Fruit fly (Drosophila melanogaster) whole organism, embryonic: Measurements from ENCODE around the gene CG5861.
A peak's percentile ranks its signal among the peaks of the same experiment; 100 is the strongest.

Source experiments
- Adf1 ChIP-seq: fragments of 200-800 bp; sonication (Bioruptor generic); IDR thresholded peaks from 2 replicates; pipeline ENCODE4 v1.3.6; 2022; ENCODE audit warnings: missing biosample characterization, missing genetic modification characterization
- Atf-2 ChIP-seq: fragments of 200-800 bp; sonication (Bioruptor generic); optimal IDR thresholded peaks from 2 replicates; lab custom pipeline; 2016; ENCODE audit warnings: missing biosample characterization, missing genetic modification characterization
- Bdp1 ChIP-seq: fragments of 200-800 bp; sonication (Bioruptor generic); optimal IDR thresholded peaks from 3 replicates; lab custom pipeline; 2016; ENCODE audit warnings: missing biosample characterization, missing genetic modification characterization
- Bteb2 ChIP-seq: fragments of 200-800 bp; sonication (Bioruptor generic); optimal IDR thresholded peaks from 2 replicates; lab custom pipeline; 2016; ENCODE audit warnings: missing biosample characterization, missing genetic modification characterization
- CG10366 ChIP-seq: fragments of 200-800 bp; sonication (Bioruptor generic); IDR thresholded peaks from 2 replicates; pipeline ENCODE4 v1.3.6; 2022; ENCODE audit warnings: missing biosample characterization, missing genetic modification characterization
- CG11456 ChIP-seq: fragments of 200-800 bp; sonication (Bioruptor generic); IDR thresholded peaks from 3 replicates; pipeline ENCODE4 v1.3.6; 2022; ENCODE audit warnings: missing biosample characterization, missing genetic modification characterization
- CG1233 ChIP-seq: fragments of 200-800 bp; sonication (Bioruptor generic); optimal IDR thresholded peaks from 4 replicates; lab custom pipeline; 2018; ENCODE audit warnings: missing biosample characterization, mild to moderate bottlenecking, missing genetic modification characterization
- CG12744 ChIP-seq: fragments of 200-800 bp; sonication (Bioruptor generic); optimal IDR thresholded peaks from 2 replicates; lab custom pipeline; 2016; ENCODE audit warnings: missing biosample characterization, missing genetic modification characterization
- CG13424 ChIP-seq: fragments of 200-800 bp; sonication (Bioruptor generic); optimal IDR thresholded peaks from 2 replicates; lab custom pipeline; 2019; ENCODE audit warnings: missing biosample characterization, mild to moderate bottlenecking, missing genetic modification characterization, moderate library complexity
- CG14860 ChIP-seq: fragments of 200-800 bp; sonication (Bioruptor generic); IDR thresholded peaks from 3 replicates; pipeline ENCODE4 v1.3.6; 2022; ENCODE audit warnings: missing biosample characterization, missing genetic modification characterization; ENCODE audit not compliant: partially characterized antibody
- CG17186 ChIP-seq: fragments of 200-800 bp; sonication (Bioruptor generic); optimal IDR thresholded peaks from 3 replicates; lab custom pipeline; 2017; ENCODE audit warnings: missing biosample characterization, missing genetic modification reagents, missing genetic modification characterization
- CG31365 ChIP-seq: fragments of 200-800 bp; sonication (Bioruptor generic); optimal IDR thresholded peaks from 2 replicates; lab custom pipeline; 2018; ENCODE audit warnings: missing biosample characterization, mild to moderate bottlenecking, missing genetic modification characterization
- CG32767 ChIP-seq: fragments of 200-800 bp; sonication (Bioruptor generic); IDR thresholded peaks from 2 replicates; pipeline ENCODE4 v1.3.6; 2022; ENCODE audit warnings: missing biosample characterization, missing genetic modification characterization
- CG32772 ChIP-seq: fragments of 200-800 bp; sonication (Bioruptor generic); IDR thresholded peaks from 2 replicates; pipeline ENCODE4 v1.3.6; 2022; ENCODE audit warnings: missing biosample characterization, missing genetic modification characterization
- CG5953 ChIP-seq: fragments of 200-800 bp; sonication (Bioruptor generic); IDR thresholded peaks from 2 replicates; pipeline ENCODE4 v1.3.6; 2022; ENCODE audit warnings: missing biosample characterization, missing genetic modification characterization
- CG6765 ChIP-seq: fragments of 200-800 bp; sonication (Bioruptor generic); optimal IDR thresholded peaks from 3 replicates; lab custom pipeline; 2017; ENCODE audit warnings: missing biosample characterization, mild to moderate bottlenecking, missing genetic modification characterization
- CG8765 ChIP-seq: fragments of 200-800 bp; sonication (Bioruptor generic); IDR thresholded peaks from 2 replicates; pipeline ENCODE4 v1.3.6; 2022; ENCODE audit warnings: missing biosample characterization, missing genetic modification characterization
- Chrac-16 ChIP-seq: fragments of 200-800 bp; sonication (Bioruptor generic); optimal IDR thresholded peaks from 3 replicates; lab custom pipeline; 2016; ENCODE audit warnings: missing biosample characterization, missing genetic modification characterization
- Dek ChIP-seq: fragments of 200-800 bp; sonication (Bioruptor generic); optimal IDR thresholded peaks from 3 replicates; lab custom pipeline; 2019; ENCODE audit warnings: missing biosample characterization, mild to moderate bottlenecking, missing genetic modification characterization, moderate library complexity
- Lhr ChIP-seq: fragments of 200-800 bp; sonication (Bioruptor generic); optimal IDR thresholded peaks from 3 replicates; lab custom pipeline; 2017; ENCODE audit warnings: mild to moderate bottlenecking, missing biosample characterization, missing genetic modification reagents, missing genetic modification characterization
- Myb ChIP-seq: fragments of 200-800 bp; sonication (Bioruptor generic); optimal IDR thresholded peaks from 2 replicates; lab custom pipeline; 2016; ENCODE audit warnings: missing biosample characterization, missing genetic modification characterization
- NC2β ChIP-seq: fragments of 200-800 bp; sonication (Bioruptor generic); optimal IDR thresholded peaks from 2 replicates; lab custom pipeline; 2016; ENCODE audit warnings: missing biosample characterization, missing genetic modification characterization
- Nf-YA ChIP-seq: fragments of 200-800 bp; sonication (Bioruptor generic); IDR thresholded peaks from 2 replicates; pipeline ENCODE4 v1.3.6; 2022; ENCODE audit warnings: missing biosample characterization, missing genetic modification characterization
- NfI ChIP-seq: fragments of 200-800 bp; sonication (Bioruptor generic); optimal IDR thresholded peaks from 3 replicates; lab custom pipeline; 2018; ENCODE audit warnings: missing biosample characterization, mild to moderate bottlenecking, missing genetic modification characterization, moderate library complexity
- Oaz ChIP-seq: fragments of 200-800 bp; sonication (Bioruptor generic); IDR thresholded peaks from 2 replicates; pipeline ENCODE4 v1.3.6; 2022; ENCODE audit warnings: missing biosample characterization, missing genetic modification characterization
- Scr ChIP-seq: fragments of 200-800 bp; sonication (Bioruptor generic); IDR thresholded peaks from 2 replicates; pipeline ENCODE4 v1.3.6; 2022; ENCODE audit warnings: missing biosample characterization, missing genetic modification characterization; ENCODE audit not compliant: partially characterized antibody
- abd-A ChIP-seq: fragments of 200-800 bp; sonication (Bioruptor generic); optimal IDR thresholded peaks from 3 replicates; lab custom pipeline; 2019; ENCODE audit warnings: missing biosample characterization, mild to moderate bottlenecking, missing genetic modification characterization, moderate library complexity
- bigmax ChIP-seq: fragments of 200-800 bp; sonication (Bioruptor generic); optimal IDR thresholded peaks from 2 replicates; lab custom pipeline; 2018; ENCODE audit warnings: missing biosample characterization, mild to moderate bottlenecking, missing genetic modification characterization
- chinmo ChIP-seq: fragments of 200-800 bp; sonication (Bioruptor generic); IDR thresholded peaks from 4 replicates; pipeline ENCODE4 v1.3.6; 2022; ENCODE audit warnings: missing biosample characterization, missing genetic modification characterization; ENCODE audit not compliant: partially characterized antibody
- chn ChIP-seq: fragments of 200-800 bp; sonication (Bioruptor generic); optimal IDR thresholded peaks from 2 replicates; lab custom pipeline; 2016; ENCODE audit warnings: missing biosample characterization, missing genetic modification characterization
- dati ChIP-seq: fragments of 200-800 bp; sonication (Bioruptor generic); IDR thresholded peaks from 2 replicates; pipeline ENCODE4 v1.3.6; 2022; ENCODE audit warnings: missing biosample characterization, missing genetic modification characterization
- dmrt99B ChIP-seq: fragments of 200-800 bp; sonication (Bioruptor generic); optimal IDR thresholded peaks from 2 replicates; lab custom pipeline; 2018; ENCODE audit warnings: missing biosample characterization, mild to moderate bottlenecking, missing genetic modification characterization, moderate library complexity
- eve ChIP-seq, 2 experiments: fragments of >200 bp; optimal IDR thresholded peaks; 2 replicates each; lab custom pipeline; 2017; ENCODE audit warnings: missing biosample characterization in 2 of 2, missing genetic modification characterization in 2 of 2
- eyg ChIP-seq: fragments of 200-800 bp; sonication (Bioruptor generic); optimal IDR thresholded peaks from 3 replicates; lab custom pipeline; 2016; ENCODE audit warnings: missing biosample characterization, missing genetic modification characterization
- kay ChIP-seq: fragments of 200-800 bp; sonication (Bioruptor generic); optimal IDR thresholded peaks from 2 replicates; lab custom pipeline; 2016; ENCODE audit warnings: missing biosample characterization, missing genetic modification characterization
- lilli ChIP-seq: fragments of 200-800 bp; sonication (Bioruptor generic); optimal IDR thresholded peaks from 3 replicates; lab custom pipeline; 2016; ENCODE audit warnings: missing biosample characterization, missing genetic modification characterization
- mld ChIP-seq: fragments of 200-800 bp; sonication (Bioruptor generic); IDR thresholded peaks from 3 replicates; pipeline ENCODE4 v1.3.6; 2022; ENCODE audit warnings: missing biosample characterization, missing genetic modification characterization; ENCODE audit not compliant: partially characterized antibody
- nmo ChIP-seq: fragments of 200-800 bp; sonication (Bioruptor generic); optimal IDR thresholded peaks from 2 replicates; lab custom pipeline; 2018; ENCODE audit warnings: missing biosample characterization, mild to moderate bottlenecking, missing genetic modification characterization, moderate library complexity
- nom ChIP-seq: fragments of 200-800 bp; sonication (Bioruptor generic); optimal IDR thresholded peaks from 2 replicates; lab custom pipeline; 2017; ENCODE audit warnings: missing biosample characterization, missing genetic modification characterization, mild to moderate bottlenecking, moderate library complexity, missing genetic modification reagents
- odd ChIP-seq: fragments of 200-800 bp; sonication (Bioruptor generic); optimal IDR thresholded peaks from 2 replicates; lab custom pipeline; 2017; ENCODE audit warnings: missing biosample characterization, mild to moderate bottlenecking, missing genetic modification characterization
- pho ChIP-seq: fragments of 200-800 bp; sonication (Bioruptor generic); optimal IDR thresholded peaks from 2 replicates; lab custom pipeline; 2016; ENCODE audit warnings: missing biosample characterization, missing genetic modification characterization
- phol ChIP-seq: fragments of 200-800 bp; sonication (Bioruptor generic); optimal IDR thresholded peaks from 3 replicates; lab custom pipeline; 2018; ENCODE audit warnings: missing biosample characterization, mild to moderate bottlenecking, missing genetic modification characterization, moderate library complexity
- pzg ChIP-seq: fragments of 200-800 bp; sonication (Bioruptor generic); optimal IDR thresholded peaks from 3 replicates; lab custom pipeline; 2018; ENCODE audit warnings: missing biosample characterization, mild to moderate bottlenecking, missing genetic modification characterization, moderate library complexity
- ro ChIP-seq: fragments of 200-800 bp; sonication (Bioruptor generic); IDR thresholded peaks from 2 replicates; pipeline ENCODE4 v1.3.6; 2022; ENCODE audit warnings: missing biosample characterization, missing genetic modification characterization
- sens ChIP-seq: fragments of 200-800 bp; sonication (Bioruptor generic); peaks from one replicate; lab custom pipeline; 2016; ENCODE audit warnings: missing biosample characterization, missing genetic modification characterization
- sim ChIP-seq: fragments of 200-800 bp; sonication (Bioruptor generic); IDR thresholded peaks from 2 replicates; pipeline ENCODE4 v1.3.6; 2022; ENCODE audit warnings: missing biosample characterization, missing genetic modification characterization
- sob ChIP-seq: fragments of 200-800 bp; sonication (Bioruptor generic); IDR thresholded peaks from 2 replicates; pipeline ENCODE4 v1.3.6; 2022; ENCODE audit warnings: missing biosample characterization, missing genetic modification characterization
- stwl ChIP-seq: fragments of 200-800 bp; sonication (Bioruptor generic); optimal IDR thresholded peaks from 3 replicates; lab custom pipeline; 2018; ENCODE audit warnings: missing biosample characterization, mild to moderate bottlenecking, missing genetic modification characterization, moderate library complexity
- sug ChIP-seq: fragments of 200-800 bp; optimal IDR thresholded peaks from 2 replicates; lab custom pipeline; 2019; ENCODE audit warnings: missing biosample characterization, mild to moderate bottlenecking, missing genetic modification characterization, moderate library complexity
- tin ChIP-seq: fragments of 200-800 bp; sonication (Bioruptor generic); optimal IDR thresholded peaks from 3 replicates; lab custom pipeline; 2016; ENCODE audit warnings: missing biosample characterization, missing genetic modification characterization

Gene CG5861

DNA sequence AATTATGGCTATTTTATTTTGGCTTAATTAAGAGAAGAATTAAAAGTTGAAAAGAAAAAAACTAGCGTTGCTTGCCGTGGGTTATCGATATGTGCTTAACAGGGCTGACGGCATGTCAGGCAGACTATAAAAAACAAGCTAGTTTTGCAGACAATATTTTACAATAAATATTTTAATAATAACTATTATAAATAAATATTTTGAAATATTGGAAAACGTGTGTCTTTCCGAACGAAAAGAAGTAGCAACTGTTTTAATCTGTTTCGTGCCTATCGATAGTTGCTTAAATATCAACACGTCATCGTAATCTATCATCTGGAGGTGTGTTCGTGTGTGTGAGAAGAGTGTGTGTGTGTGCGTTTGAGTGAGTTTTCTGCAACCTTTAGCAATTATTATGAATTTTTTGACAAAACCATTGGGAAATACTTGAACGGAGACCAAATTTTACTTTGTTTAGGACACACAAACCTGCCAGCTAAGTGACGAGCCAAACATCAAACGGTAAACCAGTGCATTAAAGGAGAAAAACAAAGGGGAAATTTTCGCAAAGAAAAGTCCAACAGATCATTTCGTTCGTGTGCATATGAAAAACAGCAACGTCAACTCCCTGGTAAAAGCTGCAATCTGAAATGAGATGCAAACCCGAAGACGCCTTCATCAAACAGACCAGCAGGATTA, at the start of gene CG5861, which contains the start of gene Syx5 (continued):
- no peak for TF ChIP-seq abd-A (tag; lab: Kevin White, UChicago)
- peak; percentile 72 for TF ChIP-seq nmo (GFP tag; lab: Kevin White, UChicago)
- TF ChIP-seq CG13424 (tag; lab: Kevin White, UChicago), result peak; percentile 68
- TF ChIP-seq CG6765, result peak; percentile 17
- peak; percentile 32 for TF ChIP-seq Chrac-16 (GFP tag; lab: Kevin White, UChicago)
- peak; percentile 81 for TF ChIP-seq sug (tag; lab: Kevin White, UChicago)
- no peak for TF ChIP-seq Dek
- no peak for TF ChIP-seq chn (GFP tag; lab: Kevin White, UChicago)
- TF ChIP-seq Myb (GFP tag; lab: Kevin White, UChicago), result no peak
- TF ChIP-seq sob (GFP tag; lab: Robert Waterston, UW), result peak; percentile 68; the same call in 1 of the 2 replicates
- no peak for TF ChIP-seq CG17186 (GFP tag; lab: Kevin White, UChicago)
- TF ChIP-seq CG14860 (GFP tag; lab: Robert Waterston, UW), result peak; percentile 88
- no peak for TF ChIP-seq eve (GFP tag; optimal IDR thresholded peaks at IDR 0.05; lab: Kevin White, UChicago)
- TF ChIP-seq dmrt99B (tag; lab: Kevin White, UChicago), result no peak
- peak; percentile 70; the same call in 2 of the 3 replicates for TF ChIP-seq CG11456 (GFP tag; lab: Robert Waterston, UW)
- no peak for TF ChIP-seq NC2β
- TF ChIP-seq CG8765 (GFP tag; lab: Robert Waterston, UW), result no peak
- peak; percentile 33 for TF ChIP-seq tin
- TF ChIP-seq nom, result peak; percentile 24
- peak; percentile 67 for TF ChIP-seq stwl (tag; lab: Kevin White, UChicago)
- no peak for TF ChIP-seq sim (GFP tag; lab: Robert Waterston, UW)
- peak; percentile 78; the same call in 3 of the 4 replicates for TF ChIP-seq chinmo (GFP tag; lab: Robert Waterston, UW)
- TF ChIP-seq Atf-2 (GFP tag; lab: Kevin White, UChicago), result no peak
- TF ChIP-seq CG10366, result peak; percentile 42
- peak; percentile 29 for TF ChIP-seq CG1233 (GFP tag; lab: Kevin White, UChicago)
- no peak for TF ChIP-seq Lhr (GFP tag; lab: Kevin White, UChicago)
- no peak for TF ChIP-seq Oaz (GFP tag; lab: Robert Waterston, UW)
- peak; percentile 74; the same call in 1 of the 2 replicates for TF ChIP-seq CG32772 (GFP tag; lab: Robert Waterston, UW)
- TF ChIP-seq phol (tag; lab: Kevin White, UChicago), result peak; percentile 70
- no peak for TF ChIP-seq ro (GFP tag; lab: Robert Waterston, UW)
- peak; percentile 68 for TF ChIP-seq pzg (GFP tag; lab: Kevin White, UChicago)
- TF ChIP-seq dati (GFP tag; lab: Robert Waterston, UW), result no peak
- peak; percentile 47; the same call in 1 of the 2 replicates for TF ChIP-seq Adf1
- TF ChIP-seq eyg (GFP tag; lab: Kevin White, UChicago), result no peak
- peak; percentile 95 for TF ChIP-seq Scr (GFP tag; lab: Robert Waterston, UW)
- peak; percentile 57 for TF ChIP-seq lilli
- peak; percentile 72 for TF ChIP-seq NfI (GFP tag; lab: Kevin White, UChicago)
- peak; percentile 16 for TF ChIP-seq odd (GFP tag; lab: Kevin White, UChicago)
- TF ChIP-seq sens (GFP tag; lab: Kevin White, UChicago), result peak; percentile 69
- no peak for TF ChIP-seq bigmax (GFP tag; lab: Kevin White, UChicago)
- TF ChIP-seq CG5953 (GFP tag; lab: Robert Waterston, UW), result no peak
- no peak for TF ChIP-seq pho (GFP tag; lab: Kevin White, UChicago)
- no peak for TF ChIP-seq CG32767 (GFP tag; lab: Robert Waterston, UW)
- no peak for TF ChIP-seq CG31365 (tag; lab: Kevin White, UChicago)
- peak; percentile 71; the same call in 2 of the 3 replicates for TF ChIP-seq mld (GFP tag; lab: Robert Waterston, UW)
- peak; percentile 23 for TF ChIP-seq kay (GFP tag; lab: Kevin White, UChicago)
- TF ChIP-seq Bdp1, result no peak
- TF ChIP-seq Bteb2, result peak; percentile 2
- no peak for TF ChIP-seq Nf-YA (GFP tag; lab: Robert Waterston, UW)
- TF ChIP-seq CG12744, result no peak
